Worm (Caenorhabditis elegans) whole organism, young adult: ENCODE measurements around the gene spt-5.

ENCODE experiments used
- B0261.1 ChIP-seq: sonication (generic microtip); optimal IDR thresholded peaks from 2 replicates; lab custom pipeline; 2016; ENCODE audit warnings: mild to moderate bottlenecking, missing genetic modification characterization, moderate library complexity, missing compliant biosample characterization
- D2030.7 ChIP-seq: fragments of 200-800 bp; sonication (Bioruptor generic); IDR thresholded peaks from 2 replicates; pipeline ENCODE4 v1.3.6; 2022; ENCODE audit warnings: missing genetic modification reagents, missing genetic modification characterization, missing compliant biosample characterization
- F37B4.10 ChIP-seq: fragments of 200-800 bp; sonication (Bioruptor generic); IDR thresholded peaks from 2 replicates; pipeline ENCODE4 v1.3.6; 2022; ENCODE audit warnings: missing genetic modification characterization, missing compliant biosample characterization
- F49E8.2 ChIP-seq: sonication (generic microtip); optimal IDR thresholded peaks from 3 replicates; lab custom pipeline; 2017; ENCODE audit warnings: missing genetic modification characterization, mild to moderate bottlenecking, missing compliant biosample characterization, antibody characterized with exemption, moderate library complexity; ENCODE audit not compliant: insufficient read depth
- F57A8.1 ChIP-seq: fragments of 200-800 bp; sonication (Bioruptor generic); optimal IDR thresholded peaks from 2 replicates; lab custom pipeline; 2018; ENCODE audit warnings: mild to moderate bottlenecking, missing genetic modification characterization, moderate library complexity, missing compliant biosample characterization
- T07F8.4 ChIP-seq: sonication (generic microtip); optimal IDR thresholded peaks from 2 replicates; lab custom pipeline; 2016; ENCODE audit warnings: mild to moderate bottlenecking, missing genetic modification characterization, moderate library complexity, missing compliant biosample characterization
- Y95B8A.8 ChIP-seq: fragments of 200-800 bp; sonication (Bioruptor generic); IDR thresholded peaks from 2 replicates; pipeline ENCODE4 v1.3.6; 2022; ENCODE audit warnings: missing genetic modification reagents, missing genetic modification characterization, missing compliant biosample characterization
- aptf-3 ChIP-seq: fragments of 200-800 bp; sonication (Bioruptor generic); IDR thresholded peaks from 2 replicates; pipeline ENCODE4 v1.3.6; 2022; ENCODE audit warnings: missing genetic modification characterization, missing compliant biosample characterization
- attf-3 ChIP-seq: fragments of 200-800 bp; sonication (Bioruptor generic); conservative IDR thresholded peaks from 2 replicates; pipeline ENCODE4 v1.3.6; 2022; ENCODE audit warnings: missing genetic modification reagents, missing genetic modification characterization, missing compliant biosample characterization
- attf-6 ChIP-seq: fragments of 200-800 bp; sonication (Bioruptor generic); IDR thresholded peaks from 2 replicates; pipeline ENCODE4 v1.3.6; 2022; ENCODE audit warnings: missing genetic modification reagents, missing genetic modification characterization, missing compliant biosample characterization
- bed-2 ChIP-seq: fragments of 200-800 bp; sonication (Bioruptor generic); IDR thresholded peaks from 2 replicates; pipeline ENCODE4 v1.3.6; 2022; ENCODE audit warnings: missing genetic modification reagents, missing genetic modification characterization, missing compliant biosample characterization
- cebp-1 ChIP-seq, 2 experiments: fragments of 200-800 bp in 1 of 2; sonication (Bioruptor generic) in 1 of 2; sonication (generic microtip) in 1 of 2; IDR thresholded peaks in 1 of 2; optimal IDR thresholded peaks in 1 of 2; 2 replicates each; pipeline versions ENCODE4 v1.3.6 to Lab custom; 2017 to 2022; ENCODE audit warnings: missing compliant biosample characterization in 2 of 2, missing genetic modification characterization in 2 of 2, mild to moderate bottlenecking in 1 of 2, missing genetic modification reagents in 1 of 2, moderate library complexity in 1 of 2
- cebp-2 ChIP-seq: fragments of 200-800 bp; sonication (Bioruptor generic); IDR thresholded peaks from 2 replicates; pipeline ENCODE4 v1.3.6; 2022; ENCODE audit warnings: missing genetic modification characterization, missing compliant biosample characterization
- ceh-40 ChIP-seq: fragments of 200-800 bp; sonication (Bioruptor generic); IDR thresholded peaks from 2 replicates; pipeline ENCODE4 v1.3.6; 2022; ENCODE audit warnings: missing genetic modification characterization, missing compliant biosample characterization
- chd-7 ChIP-seq: sonication (generic microtip); optimal IDR thresholded peaks from 2 replicates; lab custom pipeline; 2016; ENCODE audit warnings: mild to moderate bottlenecking, missing genetic modification characterization, moderate library complexity, missing compliant biosample characterization
- die-1 ChIP-seq: sonication (generic microtip); optimal IDR thresholded peaks from 2 replicates; lab custom pipeline; 2016; ENCODE audit warnings: missing genotype, mild to moderate bottlenecking, missing genetic modification characterization, missing compliant biosample characterization
- dox-1 ChIP-seq: fragments of 200-800 bp; sonication (Bioruptor generic); IDR thresholded peaks from 2 replicates; pipeline ENCODE4 v1.3.6; 2022; ENCODE audit warnings: missing genetic modification reagents, missing genetic modification characterization, missing compliant biosample characterization
- dpl-1 ChIP-seq: fragments of 150-350 bp; optimal IDR thresholded peaks from 2 replicates; lab custom pipeline; 2014; ENCODE audit warnings: missing biosample characterization, missing genetic modification reagents, missing genetic modification characterization
- efl-1 ChIP-seq: fragments of 150-350 bp; optimal IDR thresholded peaks from 2 replicates; lab custom pipeline; 2014; ENCODE audit warnings: missing biosample characterization, missing genetic modification reagents, missing genetic modification characterization
- egl-44 ChIP-seq: fragments of 200-800 bp; sonication (Bioruptor generic); IDR thresholded peaks from 2 replicates; pipeline ENCODE4 v1.3.6; 2022; ENCODE audit warnings: missing genetic modification reagents, missing genetic modification characterization, missing compliant biosample characterization
- ekl-4 ChIP-seq: fragments of 200-800 bp; sonication (Bioruptor generic); IDR thresholded peaks from 2 replicates; pipeline ENCODE4 v1.3.6; 2022; ENCODE audit warnings: missing genetic modification reagents, missing genetic modification characterization, missing compliant biosample characterization
- him-1 ChIP-seq: sonication (generic microtip); optimal IDR thresholded peaks from 2 replicates; lab custom pipeline; 2016; ENCODE audit warnings: missing genotype, missing genetic modification reagents, missing genetic modification characterization, missing compliant biosample characterization
- hlh-12 ChIP-seq: sonication (generic microtip); optimal IDR thresholded peaks from 2 replicates; lab custom pipeline; 2016; ENCODE audit warnings: missing genetic modification characterization, missing compliant biosample characterization
- hmg-1.2 ChIP-seq: fragments of 200-800 bp; sonication (Bioruptor generic); IDR thresholded peaks from 2 replicates; pipeline ENCODE4 v1.3.6; 2022; ENCODE audit warnings: missing genetic modification reagents, missing genetic modification characterization, missing compliant biosample characterization
- hrde-1 ChIP-seq: sonication (generic microtip); optimal IDR thresholded peaks from 2 replicates; lab custom pipeline; 2016; ENCODE audit warnings: missing genetic modification characterization, mild to moderate bottlenecking, missing compliant biosample characterization, moderate library complexity, missing genotype, missing genetic modification reagents, borderline replicate concordance
- lin-26 ChIP-seq: fragments of 200-800 bp; sonication (Bioruptor generic); IDR thresholded peaks from 2 replicates; pipeline ENCODE4 v1.3.6; 2022; ENCODE audit warnings: missing genetic modification reagents, missing genetic modification characterization, missing compliant biosample characterization
- lin-54 ChIP-seq: fragments of 200-800 bp; sonication (Bioruptor generic); optimal IDR thresholded peaks from 2 replicates; lab custom pipeline; 2018; ENCODE audit warnings: mild to moderate bottlenecking, missing genetic modification characterization, missing compliant biosample characterization
- lsl-1 ChIP-seq: fragments of 200-800 bp; sonication (Bioruptor generic); optimal IDR thresholded peaks from 2 replicates; lab custom pipeline; 2018; ENCODE audit warnings: mild to moderate bottlenecking, missing genetic modification characterization, moderate library complexity, missing compliant biosample characterization
- madf-10 ChIP-seq: sonication (generic microtip); optimal IDR thresholded peaks from 2 replicates; lab custom pipeline; 2016; ENCODE audit warnings: mild to moderate bottlenecking, missing genetic modification characterization, missing compliant biosample characterization
- madf-6 ChIP-seq: fragments of 200-800 bp; sonication (Bioruptor generic); IDR thresholded peaks from 2 replicates; pipeline ENCODE4 v1.3.6; 2022; ENCODE audit warnings: missing genetic modification reagents, missing genetic modification characterization, missing compliant biosample characterization
- mxl-1 ChIP-seq: sonication (generic microtip); optimal IDR thresholded peaks from 2 replicates; lab custom pipeline; 2016; ENCODE audit warnings: missing genetic modification characterization, missing compliant biosample characterization
- nhr-80 ChIP-seq: sonication (generic microtip); optimal IDR thresholded peaks from 2 replicates; lab custom pipeline; 2016; ENCODE audit warnings: missing genetic modification characterization, missing compliant biosample characterization
- pbrm-1 ChIP-seq: fragments of 200-800 bp; sonication (Bioruptor generic); IDR thresholded peaks from 2 replicates; pipeline ENCODE4 v1.3.6; 2022; ENCODE audit warnings: missing genetic modification reagents, missing genetic modification characterization, missing compliant biosample characterization
- rpc-1 ChIP-seq, 2 experiments: fragments of 150-350 bp in 1 of 2; sonication (generic microtip) in 1 of 2; optimal IDR thresholded peaks; 2 replicates each; lab custom pipeline; 2014 to 2018; ENCODE audit warnings: missing biosample characterization in 1 of 2, missing genetic modification characterization in 1 of 2, missing genetic modification reagents in 1 of 2, missing genotype in 1 of 2
- sdz-38 ChIP-seq: sonication (generic microtip); optimal IDR thresholded peaks from 2 replicates; lab custom pipeline; 2016; ENCODE audit warnings: missing genotype, missing genetic modification characterization, missing compliant biosample characterization
- snpc-1.3 ChIP-seq: sonication (generic microtip); optimal IDR thresholded peaks from 2 replicates; lab custom pipeline; 2017; ENCODE audit warnings: missing genetic modification characterization, mild to moderate bottlenecking, missing compliant biosample characterization, antibody characterized with exemption, moderate library complexity, missing genotype, missing genetic modification reagents; ENCODE audit not compliant: insufficient read depth
- snpc-3.4 ChIP-seq: sonication (generic microtip); optimal IDR thresholded peaks from 2 replicates; lab custom pipeline; 2017; ENCODE audit warnings: missing genetic modification characterization, mild to moderate bottlenecking, missing compliant biosample characterization, antibody characterized with exemption, moderate library complexity, missing genotype, missing genetic modification reagents
- snpc-4 ChIP-seq, 5 experiments: fragments of 150-350 bp in 1 of 5; sonication (generic microtip) in 4 of 5; optimal IDR thresholded peaks; 2 replicates each; lab custom pipeline; 2014 to 2018; ENCODE audit warnings: missing genetic modification characterization in 5 of 5, missing biosample characterization in 3 of 5, antibody characterized with exemption in 2 of 5, mild to moderate bottlenecking in 2 of 5, missing compliant biosample characterization in 2 of 5, missing genotype in 2 of 5, moderate library complexity in 2 of 5, missing genetic modification reagents in 1 of 5
- sptf-2 ChIP-seq: fragments of 200-800 bp; sonication (Bioruptor generic); optimal IDR thresholded peaks from 2 replicates; lab custom pipeline; 2018; ENCODE audit warnings: mild to moderate bottlenecking, missing genetic modification characterization, missing compliant biosample characterization
- tbp1 ChIP-seq: fragments of 200-800 bp; sonication (Bioruptor generic); optimal IDR thresholded peaks from 2 replicates; lab custom pipeline; 2018; ENCODE audit warnings: mild to moderate bottlenecking, missing genetic modification characterization, missing compliant biosample characterization
- ztf-18 ChIP-seq: sonication (generic microtip); optimal IDR thresholded peaks from 2 replicates; lab custom pipeline; 2016; ENCODE audit warnings: missing genotype, mild to moderate bottlenecking, missing genetic modification characterization, missing compliant biosample characterization

Gene spt-5

ce11 chrIV:12051049-12051792, at the start of gene spt-5, which contains the start of gene bre-5:
spt-5 (plus strand) TSS chrIV:12051491.
bre-5 (minus strand) TSS chrIV:12051215.
- TF ChIP-seq dpl-1 (GFP tag; lab: Kevin White, UChicago) = peak; percentile 10
- TF ChIP-seq madf-6 (GFP tag; lab: Robert Waterston, UW) = peak; percentile 37; the same call in 1 of the 2 replicates
- TF ChIP-seq sptf-2 (GFP tag; lab: Kevin White, UChicago) = no peak

- TF ChIP-seq snpc-3.4 (tag; lab: Kevin White, UChicago) (peak; percentile 39), lin-26 (GFP tag; lab: Robert Waterston, UW) (peak; percentile 80), cebp-2 (GFP tag; lab: Robert Waterston, UW) (peak; percentile 89; the same call in 1 of the 2 replicates), hrde-1 (tag; lab: Kevin White, UChicago) (peak; percentile 52), attf-6 (GFP tag; lab: Robert Waterston, UW) (no peak), snpc-4 (GFP tag; optimal IDR thresholded peaks at IDR 0.05; lab: Kevin White, UChicago) (peak; percentile 37), snpc-4 (tag; optimal IDR thresholded peaks at IDR 0.05; lab: Kevin White, UChicago) (peak in 3 of 4 experiments; percentile 14 to 70 (median 37)), aptf-3 (GFP tag; lab: Robert Waterston, UW) (no peak), D2030.7 (GFP tag; lab: Robert Waterston, UW) (peak; percentile 35), hlh-12 (peak; percentile 36), mxl-1 (tag; lab: Kevin White, UChicago) (no peak), madf-6 (GFP tag; lab: Robert Waterston, UW) (peak; percentile 61), ztf-18 (tag; lab: Kevin White, UChicago) (peak; percentile 49), ekl-4 (GFP tag; lab: Robert Waterston, UW) (no peak), dox-1 (GFP tag; lab: Robert Waterston, UW) (peak; percentile 48; the same call in 1 of the 2 replicates), egl-44 (GFP tag; lab: Robert Waterston, UW) (peak; percentile 44; the same call in 1 of the 2 replicates), madf-10 (peak; percentile 19), bed-2 (GFP tag; lab: Robert Waterston, UW) (no peak), tbp1 (GFP tag; lab: Kevin White, UChicago) (peak; percentile 84), lin-54 (GFP tag; lab: Kevin White, UChicago) (peak; percentile 57), ceh-40 (GFP tag; lab: Robert Waterston, UW) (no peak), pbrm-1 (GFP tag; lab: Robert Waterston, UW) (0 out of 2 replicates have a peak, but pooled peaks have one; percentile 18), Y95B8A.8 (no peak), attf-3 (GFP tag; lab: Robert Waterston, UW) (no peak), F37B4.10 (GFP tag; lab: Robert Waterston, UW) (no peak), F49E8.2 (tag; lab: Kevin White, UChicago) (no peak), F57A8.1 (peak; percentile 30), sdz-38 (tag; lab: Kevin White, UChicago) (no peak), B0261.1 (tag; lab: Kevin White, UChicago) (peak; percentile 63), hmg-1.2 (GFP tag; lab: Robert Waterston, UW) (peak; percentile 39; the same call in 1 of the 2 replicates), nhr-80 (tag; lab: Kevin White, UChicago) (peak; percentile 32), efl-1 (GFP tag; lab: Kevin White, UChicago) (peak; percentile 6), die-1 (tag; lab: Kevin White, UChicago) (peak; percentile 62), chd-7 (tag; lab: Kevin White, UChicago) (peak; percentile 32), him-1 (tag; lab: Kevin White, UChicago) (peak; percentile 69), snpc-1.3 (tag; lab: Kevin White, UChicago) (peak; percentile 40), rpc-1 (optimal IDR thresholded peaks at IDR 0.05; lab: Kevin White, UChicago) (peak; percentile 60), rpc-1 (tag; optimal IDR thresholded peaks at IDR 0.05; lab: Kevin White, UChicago) (peak; percentile 88), cebp-1 (GFP tag; IDR thresholded peaks at IDR 0.05; lab: Robert Waterston, UW) (no peak), cebp-1 (tag; optimal IDR thresholded peaks at IDR 0.05; lab: Kevin White, UChicago) (peak; percentile 35), T07F8.4 (peak; percentile 18), lsl-1 (GFP tag; lab: Kevin White, UChicago) (peak; percentile 40)
Measured at ce11 chrIV:12005090-12005770, 46.1 kb upstream of the spt-5 start.
